Fruit fly (Drosophila melanogaster) whole organism, embryonic: ENCODE results near the gene CG7213.

Source experiments
- CG13624 ChIP-seq: fragments of 200-800 bp; sonication (Bioruptor generic); optimal IDR thresholded peaks from 2 replicates; lab custom pipeline; 2016; ENCODE audit warnings: missing biosample characterization, missing genetic modification characterization
- CG17912 ChIP-seq: fragments of 200-800 bp; sonication (Bioruptor generic); optimal IDR thresholded peaks from 2 replicates; lab custom pipeline; 2018; ENCODE audit warnings: missing biosample characterization, mild to moderate bottlenecking, missing genetic modification characterization
- CG4328 ChIP-seq: fragments of 200-800 bp; sonication (Bioruptor generic); optimal IDR thresholded peaks from 3 replicates; lab custom pipeline; 2017; ENCODE audit warnings: missing biosample characterization, missing genetic modification reagents, missing genetic modification characterization
- CG7928 ChIP-seq: fragments of 200-800 bp; sonication (Bioruptor generic); optimal IDR thresholded peaks from 2 replicates; lab custom pipeline; 2017; ENCODE audit warnings: missing biosample characterization, mild to moderate bottlenecking, missing genetic modification characterization
- CG9215 ChIP-seq: fragments of 200-800 bp; sonication (Bioruptor generic); IDR thresholded peaks from 2 replicates; pipeline ENCODE4 v1.3.6; 2022; ENCODE audit warnings: missing biosample characterization, missing genetic modification characterization
- Dref ChIP-seq: fragments of 200-800 bp; sonication (Bioruptor generic); IDR thresholded peaks from 2 replicates; pipeline ENCODE4 v1.3.6; 2022; ENCODE audit warnings: missing biosample characterization, missing genetic modification characterization
- NC2α ChIP-seq: fragments of 200-800 bp; sonication (Bioruptor generic); optimal IDR thresholded peaks from 2 replicates; lab custom pipeline; 2016; ENCODE audit warnings: missing biosample characterization, missing genetic modification characterization
- dan ChIP-seq: fragments of 200-800 bp; sonication (Bioruptor generic); IDR thresholded peaks from 2 replicates; pipeline ENCODE4 v1.3.6; 2022; ENCODE audit warnings: missing biosample characterization, missing genetic modification characterization
- hkb ChIP-seq, 2 experiments: fragments of 200-800 bp in 1 of 2; fragments of >200 bp in 1 of 2; sonication (Bioruptor generic) in 1 of 2; IDR thresholded peaks in 1 of 2; optimal IDR thresholded peaks in 1 of 2; 2 replicates each; pipeline versions ENCODE4 v1.3.6 to Lab custom; 2017 to 2022; ENCODE audit warnings: missing biosample characterization in 1 of 2, missing genetic modification characterization in 1 of 2
- tup ChIP-seq: fragments of 200-800 bp; sonication (Bioruptor generic); optimal IDR thresholded peaks from 2 replicates; lab custom pipeline; 2016; ENCODE audit warnings: missing biosample characterization, mild to moderate bottlenecking, missing genetic modification characterization, moderate library complexity

dm6 chr3L:8284651-8285050 lies 44.2 kb upstream of the CG7213 start:
- TF ChIP-seq Dref (GFP tag; lab: Robert Waterston, UW): no peak
- TF ChIP-seq tup: no peak
- no peak for TF ChIP-seq CG7928 (GFP tag; lab: Kevin White, UChicago)
- no peak for TF ChIP-seq NC2α (GFP tag; lab: Kevin White, UChicago)
- no peak for TF ChIP-seq CG9215 (GFP tag; lab: Robert Waterston, UW)
- no peak for TF ChIP-seq dan (GFP tag; lab: Robert Waterston, UW)
- no peak for TF ChIP-seq CG17912
- no peak for TF ChIP-seq CG4328 (GFP tag; lab: Kevin White, UChicago)
- no peak for TF ChIP-seq hkb (optimal IDR thresholded peaks at IDR 0.05; lab: Kevin White, UChicago)
- 0 out of 2 replicates have a peak, but pooled peaks have one; percentile 11 for TF ChIP-seq hkb (GFP tag; IDR thresholded peaks at IDR 0.05; lab: Robert Waterston, UW)
- TF ChIP-seq CG13624 (GFP tag; lab: Kevin White, UChicago): peak; percentile 25
